Worm (Caenorhabditis elegans) whole organism, L4 larva: ENCODE results near the gene fbxl-4.

ENCODE experiments used
- F44E2.7 ChIP-seq: fragments of 200-800 bp; sonication (Bioruptor generic); IDR thresholded peaks from 2 replicates; pipeline ENCODE4 v2.1.2; 2022; ENCODE audit warnings: missing genetic modification characterization, missing compliant biosample characterization
- T20F7.1 ChIP-seq: fragments of 200-800 bp; sonication (Bioruptor generic); optimal IDR thresholded peaks from 2 replicates; lab custom pipeline; 2018; ENCODE audit warnings: mild to moderate bottlenecking, missing genetic modification characterization, missing compliant biosample characterization
- Y48G9A.11 ChIP-seq: fragments of 200-800 bp; sonication (Bioruptor generic); IDR thresholded peaks from 2 replicates; pipeline ENCODE4 v1.3.6; 2022; ENCODE audit warnings: missing genetic modification reagents, missing genetic modification characterization, missing compliant biosample characterization
- Y5F2A.4 ChIP-seq: fragments of 200-800 bp; sonication (Bioruptor generic); optimal IDR thresholded peaks from 2 replicates; lab custom pipeline; 2018; ENCODE audit warnings: mild to moderate bottlenecking, missing genetic modification characterization, missing compliant biosample characterization
- ZK337.2 ChIP-seq: fragments of 200-800 bp; sonication (Bioruptor generic); IDR thresholded peaks from 2 replicates; pipeline ENCODE4 v1.3.6; 2022; ENCODE audit warnings: missing genetic modification reagents, missing genetic modification characterization, missing compliant biosample characterization
- aha-1 ChIP-seq: fragments of 150-350 bp; peaks from one replicate; lab custom pipeline; 2014; ENCODE audit warnings: missing biosample characterization, missing genetic modification characterization
- ama-1 ChIP-seq: fragments of 150-350 bp; optimal IDR thresholded peaks from 2 replicates; lab custom pipeline; 2014; ENCODE audit warnings: inconsistent platforms, mixed read lengths
- arid-1 ChIP-seq: fragments of 200-800 bp; sonication (Bioruptor generic); conservative IDR thresholded peaks from 2 replicates; pipeline ENCODE4 v1.3.6; 2022; ENCODE audit warnings: missing genetic modification reagents, missing genetic modification characterization, missing compliant biosample characterization
- attf-4 ChIP-seq: sonication (generic microtip); optimal IDR thresholded peaks from 3 replicates; lab custom pipeline; 2017; ENCODE audit warnings: missing biosample characterization, missing genetic modification characterization
- ceh-32 ChIP-seq: sonication (generic microtip); optimal IDR thresholded peaks from 2 replicates; lab custom pipeline; 2016; ENCODE audit warnings: mild to moderate bottlenecking, missing genetic modification characterization, missing compliant biosample characterization; ENCODE audit not compliant: poor library complexity
- ceh-82 ChIP-seq: sonication (generic microtip); optimal IDR thresholded peaks from 2 replicates; lab custom pipeline; 2017; ENCODE audit warnings: missing biosample characterization, missing genetic modification characterization
- daf-8 ChIP-seq: fragments of 200-800 bp; sonication (Bioruptor generic); IDR thresholded peaks from 2 replicates; pipeline ENCODE4 v1.3.6; 2022; ENCODE audit warnings: missing genetic modification characterization, missing compliant biosample characterization
- dmd-6 ChIP-seq: fragments of 200-800 bp; sonication (Bioruptor generic); IDR thresholded peaks from 2 replicates; pipeline ENCODE4 v1.3.6; 2022; ENCODE audit warnings: missing genetic modification reagents, missing genetic modification characterization, missing compliant biosample characterization
- dmd-8 ChIP-seq: fragments of 200-800 bp; sonication (Bioruptor generic); IDR thresholded peaks from 2 replicates; pipeline ENCODE4 v1.3.6; 2022; ENCODE audit warnings: missing genetic modification characterization, missing compliant biosample characterization
- egl-43 ChIP-seq: fragments of 200-800 bp; sonication (Bioruptor generic); IDR thresholded peaks from 2 replicates; pipeline ENCODE4 v1.3.6; 2022; ENCODE audit warnings: missing genetic modification reagents, missing genetic modification characterization, missing compliant biosample characterization
- fkh-10 ChIP-seq: fragments of 150-350 bp; optimal IDR thresholded peaks from 2 replicates; lab custom pipeline; 2014; ENCODE audit warnings: missing biosample characterization, missing genetic modification reagents, missing genetic modification characterization
- fos-1 ChIP-seq: fragments of 150-350 bp; optimal IDR thresholded peaks from 2 replicates; lab custom pipeline; 2014; ENCODE audit warnings: missing biosample characterization, missing genetic modification characterization
- hlh-11 ChIP-seq: fragments of 200-800 bp; sonication (Bioruptor generic); optimal IDR thresholded peaks from 2 replicates; lab custom pipeline; 2018; ENCODE audit warnings: mild to moderate bottlenecking, missing genetic modification characterization, missing compliant biosample characterization
- hlh-30 ChIP-seq: sonication (generic microtip); optimal IDR thresholded peaks from 2 replicates; lab custom pipeline; 2017; ENCODE audit warnings: antibody characterized with exemption, mild to moderate bottlenecking, missing genetic modification characterization, missing compliant biosample characterization; ENCODE audit not compliant: insufficient read depth
- lin-1 ChIP-seq: fragments of 200-800 bp; sonication (Bioruptor generic); IDR thresholded peaks from 2 replicates; pipeline ENCODE4 v1.3.6; 2022; ENCODE audit warnings: missing genetic modification reagents, missing genetic modification characterization, missing compliant biosample characterization
- lin-15B ChIP-seq: fragments of 150-350 bp; sonication (generic microtip); optimal IDR thresholded peaks from 3 replicates; lab custom pipeline; 2014; ENCODE audit warnings: missing biosample characterization, missing genetic modification characterization
- lin-39 ChIP-seq: fragments of 150-350 bp; optimal IDR thresholded peaks from 2 replicates; lab custom pipeline; 2014; ENCODE audit warnings: missing biosample characterization, missing genetic modification reagents, missing genetic modification characterization
- lsy-2 ChIP-seq, 2 experiments: fragments of 150-350 bp in 1 of 2; sonication (generic microtip) in 1 of 2; optimal IDR thresholded peaks; 2 replicates each; lab custom pipeline; 2014 to 2017; ENCODE audit warnings: missing biosample characterization in 2 of 2, missing genetic modification characterization in 2 of 2
- madf-5 ChIP-seq, 2 experiments: fragments of 200-800 bp; sonication (Bioruptor generic); IDR thresholded peaks; 2 replicates each; pipeline ENCODE4 v1.3.6; 2022; ENCODE audit warnings: missing compliant biosample characterization in 2 of 2, missing genetic modification characterization in 2 of 2
- madf-9 ChIP-seq: fragments of 200-800 bp; sonication (Bioruptor generic); conservative IDR thresholded peaks from 2 replicates; pipeline ENCODE4 v1.3.6; 2022; ENCODE audit warnings: missing genetic modification reagents, missing genetic modification characterization, missing compliant biosample characterization
- mdl-1 ChIP-seq, 2 experiments: fragments of 150-350 bp in 1 of 2; sonication (generic microtip) in 1 of 2; optimal IDR thresholded peaks; 2 replicates each; lab custom pipeline; 2014 to 2017; ENCODE audit warnings: missing biosample characterization in 2 of 2, missing genetic modification characterization in 2 of 2
- mdt-29 ChIP-seq: fragments of 200-800 bp; sonication (Bioruptor generic); IDR thresholded peaks from 2 replicates; pipeline ENCODE4 v1.3.6; 2022; ENCODE audit warnings: missing genetic modification reagents, missing genetic modification characterization, missing compliant biosample characterization
- mxl-3 ChIP-seq: fragments of 200-800 bp; sonication (Bioruptor generic); optimal IDR thresholded peaks from 2 replicates; lab custom pipeline; 2018; ENCODE audit warnings: mild to moderate bottlenecking, missing genetic modification characterization, missing compliant biosample characterization
- nhr-25 ChIP-seq: sonication (generic microtip); optimal IDR thresholded peaks from 2 replicates; lab custom pipeline; 2017; ENCODE audit warnings: missing genetic modification characterization, mild to moderate bottlenecking, missing compliant biosample characterization, antibody characterized with exemption, moderate library complexity, borderline replicate concordance; ENCODE audit not compliant: insufficient read depth
- nhr-28 ChIP-seq: fragments of 150-350 bp; optimal IDR thresholded peaks from 2 replicates; lab custom pipeline; 2014; ENCODE audit warnings: missing biosample characterization, missing genetic modification characterization
- nhr-6 ChIP-seq: fragments of 150-350 bp; optimal IDR thresholded peaks from 2 replicates; lab custom pipeline; 2014; ENCODE audit warnings: missing biosample characterization, missing genetic modification characterization
- nhr-76 ChIP-seq: fragments of 150-350 bp; optimal IDR thresholded peaks from 2 replicates; lab custom pipeline; 2014; ENCODE audit warnings: missing biosample characterization, missing genetic modification characterization
- nhr-77 ChIP-seq: fragments of 150-350 bp; optimal IDR thresholded peaks from 2 replicates; lab custom pipeline; 2014; ENCODE audit warnings: missing biosample characterization, missing genetic modification characterization
- php-3 ChIP-seq: fragments of 200-800 bp; sonication (Bioruptor generic); IDR thresholded peaks from 2 replicates; pipeline ENCODE4 v1.3.6; 2022; ENCODE audit warnings: missing genetic modification reagents, missing genetic modification characterization, missing compliant biosample characterization
- saeg-2 ChIP-seq: fragments of 200-800 bp; sonication (Bioruptor generic); IDR thresholded peaks from 2 replicates; pipeline ENCODE4 v1.3.6; 2022; ENCODE audit warnings: missing genetic modification reagents, missing genetic modification characterization, missing compliant biosample characterization
- snpc-1.2 ChIP-seq: fragments of 200-800 bp; sonication (Bioruptor generic); IDR thresholded peaks from 2 replicates; pipeline ENCODE4 v1.3.6; 2022; ENCODE audit warnings: missing genetic modification reagents, missing genetic modification characterization, missing compliant biosample characterization
- tra-1 ChIP-seq: fragments of 200-800 bp; sonication (Bioruptor generic); IDR thresholded peaks from 2 replicates; pipeline ENCODE4 v1.3.6; 2022; ENCODE audit warnings: missing genetic modification reagents, missing genetic modification characterization, missing compliant biosample characterization
- unc-130 ChIP-seq: sonication (generic microtip); optimal IDR thresholded peaks from 2 replicates; lab custom pipeline; 2016; ENCODE audit warnings: missing genetic modification reagents, missing genetic modification characterization, missing compliant biosample characterization
- unc-62 ChIP-seq, 3 experiments: fragments of 150-350 bp in 1 of 3; sonication (generic microtip); optimal IDR thresholded peaks in 2 of 3; peaks in 1 of 3; 1 replicate in 1 of 3; 2 replicates in 2 of 3; lab custom pipeline; 2014 to 2017; ENCODE audit warnings: missing biosample characterization in 3 of 3, missing genetic modification characterization in 3 of 3, missing genetic modification reagents in 3 of 3, missing genotype in 1 of 3
- zip-2 ChIP-seq: fragments of 150-350 bp; optimal IDR thresholded peaks from 2 replicates; lab custom pipeline; 2014; ENCODE audit warnings: missing biosample characterization, missing genetic modification characterization

Gene fbxl-4

DNA sequence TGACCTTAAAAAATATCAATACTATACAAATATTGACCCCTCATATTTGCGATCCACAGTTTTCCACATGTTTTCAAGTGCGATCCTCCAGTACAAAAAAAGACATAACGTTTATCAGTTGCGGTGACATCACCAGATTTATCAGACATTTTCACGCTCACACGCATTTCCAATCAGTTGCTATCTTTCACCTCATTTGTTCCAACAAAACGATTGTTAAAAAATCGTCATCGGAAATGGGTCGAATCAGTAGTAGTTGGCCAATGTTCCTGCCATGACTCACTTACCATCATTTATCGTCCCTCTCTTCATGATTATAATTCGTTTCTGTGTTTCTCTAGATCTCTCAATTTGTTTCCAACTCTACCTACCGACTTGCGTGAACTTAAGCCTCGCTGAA lies 36.9 kb upstream of the fbxl-4 start (continued):
- TF ChIP-seq ZK337.2 (GFP tag; lab: Robert Waterston, UW) (no peak), egl-43 (GFP tag; lab: Robert Waterston, UW) (no peak), mdt-29 (GFP tag; lab: Robert Waterston, UW) (no peak), dmd-8 (GFP tag; lab: Robert Waterston, UW) (no peak), attf-4 (tag; lab: Kevin White, UChicago) (no peak), nhr-76 (tag; lab: Kevin White, UChicago) (no peak), daf-8 (GFP tag; lab: Robert Waterston, UW) (no peak), hlh-11 (tag; lab: Kevin White, UChicago) (peak; percentile 59), mdl-1 (tag; optimal IDR thresholded peaks at IDR 0.05; lab: Kevin White, UChicago) (no peak), zip-2 (tag; lab: Kevin White, UChicago) (no peak)

DNA sequence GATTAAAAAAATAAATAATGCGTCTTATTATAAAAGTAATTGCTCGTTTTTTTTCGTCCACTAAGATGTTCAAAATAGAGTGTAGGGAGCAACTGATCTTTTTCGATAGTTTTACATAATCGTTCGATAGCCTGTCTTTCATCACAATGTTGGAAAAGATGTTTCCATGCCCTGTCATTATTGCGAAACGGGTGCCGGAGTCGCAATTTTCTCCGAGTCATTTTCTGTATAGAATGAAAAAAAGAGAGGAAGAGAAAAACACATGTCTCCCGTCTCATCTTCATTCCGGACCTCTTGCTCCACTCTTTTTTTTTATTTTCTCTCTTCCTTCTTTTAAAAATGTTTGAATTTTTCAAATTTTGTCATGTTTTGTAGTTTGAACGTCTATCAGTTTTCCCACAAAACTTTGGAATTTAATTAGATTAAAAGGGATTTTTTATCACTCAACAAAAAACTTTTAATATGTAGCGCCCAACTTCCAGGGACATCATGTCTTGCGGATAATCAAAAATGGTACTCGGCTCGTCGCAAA lies 35.7 kb upstream of the fbxl-4 start, which contains the start of gene svh-2:
svh-2 (plus strand) TSS at position 482 of the 532 bp plus-strand sequence.
- no peak for TF ChIP-seq madf-5 (GFP tag; IDR thresholded peaks at IDR 0.05; lab: Robert Waterston, UW)
- no peak for TF ChIP-seq lsy-2 (tag; optimal IDR thresholded peaks at IDR 0.05; lab: Kevin White, UChicago)
- TF ChIP-seq saeg-2, result no peak
- no peak for TF ChIP-seq unc-130 (GFP tag; lab: Kevin White, UChicago)
- no peak for TF ChIP-seq T20F7.1
- no peak for TF ChIP-seq madf-9 (GFP tag; lab: Robert Waterston, UW)
- no peak for TF ChIP-seq nhr-77 (tag; lab: Kevin White, UChicago)
- TF ChIP-seq nhr-28 (tag; lab: Kevin White, UChicago), result no peak
- TF ChIP-seq nhr-6 (tag; lab: Kevin White, UChicago), result no peak
- TF ChIP-seq lin-15B (tag; lab: Kevin White, UChicago), result no peak
- TF ChIP-seq nhr-25 (tag; lab: Kevin White, UChicago), result no peak
- no peak for TF ChIP-seq fos-1 (tag; lab: Kevin White, UChicago)
- TF ChIP-seq unc-62 (GFP tag; optimal IDR thresholded peaks at IDR 0.05 in 1 of 2; lab: Kevin White, UChicago), result peak in 1 of 2 experiments; percentile 98
- no peak for TF ChIP-seq unc-62 (tag; optimal IDR thresholded peaks at IDR 0.05; lab: Kevin White, UChicago)
- TF ChIP-seq snpc-1.2 (GFP tag; lab: Robert Waterston, UW), result no peak
- peak; percentile 1 for TF ChIP-seq hlh-30 (tag; lab: Kevin White, UChicago)
- no peak for TF ChIP-seq nhr-76 (tag; lab: Kevin White, UChicago)
- TF ChIP-seq dmd-8 (GFP tag; lab: Robert Waterston, UW), result no peak
- no peak for TF ChIP-seq mxl-3 (GFP tag; lab: Kevin White, UChicago)
- peak; percentile 44 for TF ChIP-seq aha-1 (tag; lab: Kevin White, UChicago)
- no peak for TF ChIP-seq F44E2.7 (GFP tag; lab: Robert Waterston, UW)
- TF ChIP-seq ama-1 (lab: Kevin White, UChicago), result no peak

DNA sequence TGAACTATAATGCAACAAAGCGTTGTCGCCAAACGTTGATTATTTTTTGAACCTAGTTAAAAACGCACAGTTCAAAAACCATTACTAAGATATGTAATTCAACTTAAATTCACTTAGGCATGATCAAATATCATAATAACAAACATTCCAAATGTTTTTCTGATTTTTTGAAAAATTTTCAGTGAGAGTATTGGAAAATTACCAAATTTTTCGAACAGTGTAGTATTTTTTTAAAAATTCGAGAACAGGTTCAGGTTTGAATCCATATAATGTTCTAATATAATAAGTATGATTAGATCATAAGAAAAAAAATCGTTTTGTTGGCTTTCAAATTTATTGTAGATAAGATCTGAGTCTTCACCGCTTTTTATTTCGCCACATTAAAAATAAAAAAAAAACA lies 35.0 kb upstream of the fbxl-4 start:
- peak; percentile 97 for TF ChIP-seq aha-1 (tag; lab: Kevin White, UChicago)
- no peak for TF ChIP-seq tra-1 (GFP tag; lab: Robert Waterston, UW)

DNA sequence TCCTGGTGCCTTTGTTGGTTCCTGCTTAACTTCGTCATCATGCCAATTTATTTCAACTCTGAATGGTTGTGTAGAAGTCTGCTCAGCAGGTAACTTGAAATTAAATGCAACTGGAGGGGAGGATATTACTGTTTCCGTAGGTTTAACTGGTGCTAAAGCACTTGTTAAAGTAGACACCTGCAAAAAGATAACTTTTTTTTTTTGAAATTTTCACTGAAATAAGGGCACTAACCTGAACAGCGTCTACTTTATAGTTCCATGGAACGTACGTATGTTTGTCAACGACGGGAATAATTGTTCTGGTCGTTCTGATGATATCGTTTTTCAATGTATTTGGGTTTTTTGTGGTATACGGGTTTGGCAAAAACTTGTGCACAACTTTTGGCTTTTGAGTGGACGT lies 28.1 kb upstream of the fbxl-4 start:
- TF ChIP-seq snpc-1.2 (GFP tag; lab: Robert Waterston, UW) (no peak), unc-62 (GFP tag; optimal IDR thresholded peaks at IDR 0.05 in 1 of 2; lab: Kevin White, UChicago) (peak in 1 of 2 experiments; percentile 98), unc-62 (tag; optimal IDR thresholded peaks at IDR 0.05; lab: Kevin White, UChicago) (no peak)

DNA sequence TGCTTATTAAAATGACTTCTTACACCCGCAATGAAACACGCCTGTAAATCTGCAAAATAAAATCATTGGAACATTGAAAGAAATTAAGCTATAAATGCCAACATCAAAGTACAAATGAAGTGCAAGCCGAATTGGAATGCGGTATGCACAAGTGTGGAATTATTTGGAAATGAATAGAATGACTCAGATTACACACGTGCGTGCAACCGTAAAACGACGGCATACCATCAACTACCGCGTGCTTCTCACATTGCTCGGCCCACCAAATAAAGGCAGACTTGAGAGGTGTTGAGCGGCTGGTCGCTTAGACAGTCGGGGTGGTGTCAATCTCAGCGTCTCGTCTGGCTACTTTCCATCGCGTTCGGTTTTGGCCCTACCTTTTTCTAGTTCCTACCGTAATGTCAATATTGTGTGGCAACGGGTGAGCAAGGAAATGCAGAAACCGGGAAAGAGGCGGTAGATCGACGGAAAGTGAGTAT lies 26.2 kb upstream of the fbxl-4 start, which contains the start of gene aaim-1:
aaim-1 (minus strand) TSS at position 51 of the 479 bp plus-strand sequence.
- no peak for TF ChIP-seq ceh-32
- no peak for TF ChIP-seq php-3
- TF ChIP-seq egl-43 (GFP tag; lab: Robert Waterston, UW), result 0 out of 2 replicates have a peak, but pooled peaks have one; percentile 12
- TF ChIP-seq lin-39 (tag; lab: Kevin White, UChicago), result no peak
- no peak for TF ChIP-seq arid-1
- no peak for TF ChIP-seq Y5F2A.4 (GFP tag; lab: Kevin White, UChicago)
- no peak for TF ChIP-seq daf-8 (GFP tag; lab: Robert Waterston, UW)
- no peak for TF ChIP-seq tra-1 (GFP tag; lab: Robert Waterston, UW)
- TF ChIP-seq lin-1, result no peak
- TF ChIP-seq dmd-6 (GFP tag; lab: Robert Waterston, UW), result peak; percentile 57
- TF ChIP-seq ZK337.2 (GFP tag; lab: Robert Waterston, UW), result no peak
- no peak for TF ChIP-seq ceh-82 (tag; lab: Kevin White, UChicago)
- no peak for TF ChIP-seq nhr-6 (tag; lab: Kevin White, UChicago)
- no peak for TF ChIP-seq F44E2.7 (GFP tag; lab: Robert Waterston, UW)
- TF ChIP-seq saeg-2, result no peak
- peak in 1 of 2 experiments; percentile 53 for TF ChIP-seq unc-62 (GFP tag; optimal IDR thresholded peaks at IDR 0.05 in 1 of 2; lab: Kevin White, UChicago)
- no peak for TF ChIP-seq unc-62 (tag; optimal IDR thresholded peaks at IDR 0.05; lab: Kevin White, UChicago)
- TF ChIP-seq Y48G9A.11, result no peak
- TF ChIP-seq fkh-10, result no peak
- no peak for TF ChIP-seq nhr-76 (tag; lab: Kevin White, UChicago)
